Worm (Caenorhabditis elegans) whole organism, L2 larva: ENCODE results near the gene cdc-37.

Experiments
- C34F6.9 ChIP-seq: fragments of 150-350 bp; optimal IDR thresholded peaks from 2 replicates; lab custom pipeline; 2014; ENCODE audit warnings: missing biosample characterization, missing genetic modification characterization
- F13H6.1 ChIP-seq: sonication (generic microtip); optimal IDR thresholded peaks from 2 replicates; lab custom pipeline; 2016; ENCODE audit warnings: missing genetic modification characterization, missing compliant biosample characterization
- R02D3.7 ChIP-seq: fragments of 150-350 bp; optimal IDR thresholded peaks from 2 replicates; lab custom pipeline; 2014; ENCODE audit warnings: missing biosample characterization, missing genetic modification characterization
- ZK546.5 ChIP-seq: sonication (generic microtip); optimal IDR thresholded peaks from 2 replicates; lab custom pipeline; 2017; ENCODE audit warnings: missing biosample characterization, missing genetic modification characterization
- alr-1 ChIP-seq: fragments of 150-350 bp; optimal IDR thresholded peaks from 2 replicates; lab custom pipeline; 2014; ENCODE audit warnings: missing biosample characterization, missing genetic modification characterization
- aly-2 ChIP-seq: fragments of 150-350 bp; optimal IDR thresholded peaks from 2 replicates; lab custom pipeline; 2014; ENCODE audit warnings: missing biosample characterization, missing genetic modification characterization
- blmp-1 ChIP-seq: sonication (generic microtip); optimal IDR thresholded peaks from 2 replicates; lab custom pipeline; 2017; ENCODE audit warnings: missing genetic modification characterization, mild to moderate bottlenecking, missing compliant biosample characterization, antibody characterized with exemption, moderate library complexity; ENCODE audit not compliant: insufficient read depth
- ceh-16 ChIP-seq: fragments of 150-350 bp; optimal IDR thresholded peaks from 2 replicates; lab custom pipeline; 2014; ENCODE audit warnings: missing biosample characterization, missing genetic modification characterization
- ceh-82 ChIP-seq: fragments of 150-350 bp; optimal IDR thresholded peaks from 2 replicates; lab custom pipeline; 2014; ENCODE audit warnings: missing biosample characterization, missing genetic modification characterization
- elt-1 ChIP-seq: fragments of 150-350 bp; optimal IDR thresholded peaks from 2 replicates; lab custom pipeline; 2014; ENCODE audit warnings: missing biosample characterization, missing genetic modification characterization
- elt-3 ChIP-seq: sonication (generic microtip); optimal IDR thresholded peaks from 2 replicates; lab custom pipeline; 2017; ENCODE audit warnings: missing biosample characterization, missing genetic modification characterization
- fos-1 ChIP-seq: fragments of 150-350 bp; optimal IDR thresholded peaks from 2 replicates; lab custom pipeline; 2014; ENCODE audit warnings: missing biosample characterization, missing genetic modification characterization
- lin-11 ChIP-seq: fragments of 150-350 bp; sonication (generic microtip); optimal IDR thresholded peaks from 2 replicates; lab custom pipeline; 2014; ENCODE audit warnings: missing biosample characterization, missing genetic modification characterization, inconsistent platforms, mixed read lengths
- lsy-2 ChIP-seq, 2 experiments: fragments of 150-350 bp in 1 of 2; sonication (generic microtip) in 1 of 2; optimal IDR thresholded peaks; 2 replicates each; lab custom pipeline; 2014 to 2017; ENCODE audit warnings: missing biosample characterization in 2 of 2, missing genetic modification characterization in 2 of 2
- mbf-1 ChIP-seq: sonication (generic microtip); optimal IDR thresholded peaks from 2 replicates; lab custom pipeline; 2017; ENCODE audit warnings: missing biosample characterization, missing genetic modification characterization
- mdl-1 ChIP-seq, 2 experiments: fragments of 150-350 bp in 1 of 2; sonication (generic microtip) in 1 of 2; optimal IDR thresholded peaks; 2 replicates each; lab custom pipeline; 2017; ENCODE audit warnings: missing biosample characterization in 2 of 2, missing genetic modification characterization in 2 of 2
- nhr-12 ChIP-seq: fragments of 150-350 bp; optimal IDR thresholded peaks from 2 replicates; lab custom pipeline; 2014; ENCODE audit warnings: missing biosample characterization, missing genetic modification characterization
- nhr-129 ChIP-seq: fragments of 150-350 bp; optimal IDR thresholded peaks from 2 replicates; lab custom pipeline; 2014; ENCODE audit warnings: missing biosample characterization, missing genetic modification characterization
- nhr-25 ChIP-seq: fragments of 150-350 bp; sonication (generic microtip); optimal IDR thresholded peaks from 3 replicates; lab custom pipeline; 2014; ENCODE audit warnings: missing biosample characterization, missing genetic modification characterization
- nhr-6 ChIP-seq: fragments of 150-350 bp; optimal IDR thresholded peaks from 2 replicates; lab custom pipeline; 2014; ENCODE audit warnings: missing biosample characterization, missing genetic modification characterization
- peb-1 ChIP-seq: fragments of 150-350 bp; optimal IDR thresholded peaks from 2 replicates; lab custom pipeline; 2014; ENCODE audit warnings: missing biosample characterization, missing genetic modification characterization
- sem-4 ChIP-seq: fragments of 150-350 bp; optimal IDR thresholded peaks from 2 replicates; lab custom pipeline; 2014; ENCODE audit warnings: missing biosample characterization, missing genetic modification reagents, missing genetic modification characterization
- skn-1 ChIP-seq: sonication (generic microtip); optimal IDR thresholded peaks from 2 replicates; lab custom pipeline; 2017; ENCODE audit warnings: missing biosample characterization, missing genetic modification characterization
- sma-3 ChIP-seq: sonication (generic microtip); optimal IDR thresholded peaks from 2 replicates; lab custom pipeline; 2016; ENCODE audit warnings: missing genetic modification reagents, missing genetic modification characterization, missing compliant biosample characterization
- snpc-4 ChIP-seq: fragments of 150-350 bp; optimal IDR thresholded peaks from 2 replicates; lab custom pipeline; 2014; ENCODE audit warnings: missing biosample characterization, missing genetic modification characterization
- unc-39 ChIP-seq: fragments of 150-350 bp; optimal IDR thresholded peaks from 2 replicates; lab custom pipeline; 2014; ENCODE audit warnings: missing biosample characterization, missing genetic modification characterization
- zag-1 ChIP-seq: fragments of 150-350 bp; optimal IDR thresholded peaks from 2 replicates; lab custom pipeline; 2014; ENCODE audit warnings: missing biosample characterization, missing genetic modification characterization
- ztf-1 ChIP-seq: fragments of 200-800 bp; sonication (Bioruptor generic); conservative IDR thresholded peaks from 2 replicates; pipeline ENCODE4 v1.3.6; 2022; ENCODE audit warnings: missing genetic modification characterization, missing compliant biosample characterization
- ztf-11 ChIP-seq: sonication (generic microtip); optimal IDR thresholded peaks from 2 replicates; lab custom pipeline; 2017; ENCODE audit warnings: missing biosample characterization, missing genetic modification characterization
- ztf-4 ChIP-seq: fragments of 150-350 bp; optimal IDR thresholded peaks from 2 replicates; lab custom pipeline; 2014; ENCODE audit warnings: missing biosample characterization, missing genetic modification characterization

cdc-37 gene

ce11 chrII:581983-582382 lies 1.6 kb upstream of the cdc-37 start:
- TF ChIP-seq skn-1 (tag; lab: Kevin White, UChicago) (no peak), F13H6.1 (tag; lab: Kevin White, UChicago) (no peak), ZK546.5 (tag; lab: Kevin White, UChicago) (no peak), ceh-16 (tag; lab: Kevin White, UChicago) (no peak), C34F6.9 (no peak), fos-1 (tag; lab: Kevin White, UChicago) (no peak), zag-1 (no peak), sma-3 (GFP tag; lab: Kevin White, UChicago) (no peak), sem-4 (tag; lab: Kevin White, UChicago) (no peak), nhr-129 (no peak), peb-1 (tag; lab: Kevin White, UChicago) (no peak), nhr-6 (tag; lab: Kevin White, UChicago) (no peak), snpc-4 (no peak), alr-1 (no peak), R02D3.7 (tag; lab: Kevin White, UChicago) (no peak), unc-39 (tag; lab: Kevin White, UChicago) (no peak)

- TF ChIP-seq mdl-1 (tag; optimal IDR thresholded peaks at IDR 0.05; lab: Kevin White, UChicago) (no peak), mbf-1 (tag; lab: Kevin White, UChicago) (no peak), blmp-1 (tag; lab: Kevin White, UChicago) (no peak), elt-1 (tag; lab: Kevin White, UChicago) (no peak), ztf-4 (no peak), nhr-12 (tag; lab: Kevin White, UChicago) (no peak)
Observed at ce11 chrII:578803-579202, 1.6 kb downstream of the cdc-37 start.

DNA sequence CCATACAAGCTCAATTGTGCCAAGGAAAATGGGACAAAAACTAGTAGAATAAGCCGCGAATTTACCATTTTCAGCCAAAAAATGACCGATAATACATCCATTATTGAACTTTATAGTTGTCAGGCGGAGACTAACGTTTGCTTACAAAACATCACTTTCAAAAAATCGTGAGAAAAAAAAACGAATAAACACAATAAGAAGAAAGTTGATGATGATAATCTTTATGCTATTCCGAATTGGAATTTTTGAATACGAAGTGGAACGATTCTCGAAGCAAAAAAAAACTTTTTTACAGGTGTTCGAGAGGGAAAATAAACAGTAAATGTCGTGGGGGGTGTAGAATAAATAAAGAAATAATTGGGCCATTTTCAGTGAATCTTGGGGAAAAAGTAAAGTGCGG lies 2.8 kb downstream of the cdc-37 start, which contains the start of gene W08F4.7:
TSS of gene W08F4.7 (minus strand) at position 101 of the 400 bp plus-strand sequence.
- TF ChIP-seq R02D3.7 (tag; lab: Kevin White, UChicago) (no peak), elt-3 (tag; lab: Kevin White, UChicago) (no peak), ceh-82 (tag; lab: Kevin White, UChicago) (no peak)

DNA sequence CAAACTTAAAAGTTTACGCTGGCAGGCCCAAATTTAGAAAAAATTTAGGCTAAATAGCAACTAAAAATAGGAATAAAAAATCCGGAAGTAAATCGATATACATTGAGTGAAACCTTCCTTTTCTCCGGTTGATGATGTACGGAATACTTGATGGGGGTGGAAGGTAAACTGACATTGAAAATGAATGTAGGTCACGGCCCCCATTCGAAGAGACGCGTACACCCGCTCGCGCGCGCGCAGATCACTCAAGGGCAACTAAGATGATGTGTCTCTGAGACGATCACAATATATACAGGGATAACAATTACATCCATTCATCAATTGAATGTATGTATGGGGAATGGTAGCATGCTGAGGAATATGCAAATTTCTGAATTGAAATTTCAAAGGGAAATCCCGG lies 6.3 kb downstream of the cdc-37 start:
- no peak for TF ChIP-seq lsy-2 (tag; optimal IDR thresholded peaks at IDR 0.05; lab: Kevin White, UChicago)

DNA sequence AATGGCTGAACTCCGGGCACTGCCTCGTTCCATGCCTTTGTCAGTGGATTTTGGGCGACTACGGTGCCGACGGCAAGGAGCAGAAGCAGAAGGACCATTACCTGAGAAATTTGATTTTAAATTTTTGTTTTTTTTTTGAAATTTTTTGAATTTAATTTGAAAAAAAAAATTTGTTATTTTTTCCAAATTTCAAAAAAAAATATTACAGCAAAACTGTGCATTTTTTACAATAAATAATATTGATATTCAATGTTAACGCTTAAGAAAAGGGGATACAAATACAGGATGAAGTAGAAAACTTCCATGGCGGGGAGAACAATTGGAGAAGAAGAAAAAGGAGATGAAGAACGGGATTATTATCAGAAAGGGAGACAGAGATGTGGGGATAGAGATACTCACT lies 8.4 kb downstream of the cdc-37 start, which contains the start of gene mlt-8:
TSS of gene mlt-8 (minus strand) at position 101 of the 400 bp plus-strand sequence.
- no peak for TF ChIP-seq aly-2 (tag; lab: Kevin White, UChicago)
- TF ChIP-seq ztf-1, result no peak
- no peak for TF ChIP-seq mdl-1 (tag; optimal IDR thresholded peaks at IDR 0.05; lab: Kevin White, UChicago)
- no peak for TF ChIP-seq peb-1 (tag; lab: Kevin White, UChicago)

- no peak for TF ChIP-seq F13H6.1 (tag; lab: Kevin White, UChicago)
- no peak for TF ChIP-seq ZK546.5 (tag; lab: Kevin White, UChicago)
- no peak for TF ChIP-seq nhr-25
Observed at ce11 chrII:568776-569175, 11.6 kb downstream of the cdc-37 start, which contains the start of gene W08F4.5. Gene W08F4.5 (minus strand): TSS chrII:568876.

DNA sequence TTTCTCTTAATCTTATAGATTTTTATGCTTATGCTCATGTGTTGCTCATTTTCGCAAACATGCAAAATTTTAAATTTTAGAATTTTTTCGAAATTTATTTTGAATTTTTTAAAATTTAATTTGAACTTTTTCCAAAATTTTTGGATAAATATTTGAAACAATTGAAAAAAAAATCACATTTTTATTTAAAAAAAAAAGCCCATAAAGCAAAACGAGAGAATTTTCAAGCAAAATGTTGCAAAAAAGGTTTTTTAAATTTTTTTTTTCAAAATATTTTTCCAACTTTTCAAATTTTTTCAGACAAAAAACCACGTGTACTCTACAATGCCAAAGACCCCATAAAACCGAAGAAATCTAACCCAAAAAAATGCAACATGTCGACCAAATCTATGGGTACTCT lies 24.2 kb downstream of the cdc-37 start, which contains the start of the genes C09E8.1 and C09E8.6:
TSS of gene C09E8.1 (plus strand) at position 301 of the 400 bp plus-strand sequence.
TSS of gene C09E8.6 (plus strand) at position 313 of the 400 bp plus-strand sequence.
- no peak for TF ChIP-seq ztf-11
- TF ChIP-seq F13H6.1 (tag; lab: Kevin White, UChicago), result no peak
- no peak for TF ChIP-seq mdl-1 (tag; optimal IDR thresholded peaks at IDR 0.05; lab: Kevin White, UChicago)
- no peak for TF ChIP-seq peb-1 (tag; lab: Kevin White, UChicago)
- TF ChIP-seq lin-11, result no peak
